Fruit fly (Drosophila melanogaster) whole organism, embryonic: Measurements from ENCODE around the gene vkg.

ENCODE experiments used
- CG11085 ChIP-seq: fragments of 200-800 bp; sonication (Bioruptor generic); IDR thresholded peaks from 2 replicates; pipeline ENCODE4 v1.3.6; 2022; ENCODE audit warnings: missing biosample characterization, missing genetic modification characterization
- CG11695 ChIP-seq: fragments of 200-800 bp; sonication (Bioruptor generic); IDR thresholded peaks from 3 replicates; pipeline ENCODE4 v1.3.6; 2022; ENCODE audit warnings: missing biosample characterization, missing genetic modification characterization
- CG12744 ChIP-seq: fragments of 200-800 bp; sonication (Bioruptor generic); optimal IDR thresholded peaks from 2 replicates; lab custom pipeline; 2016; ENCODE audit warnings: missing biosample characterization, missing genetic modification characterization
- CG14667 ChIP-seq: fragments of 200-800 bp; sonication (Bioruptor generic); IDR thresholded peaks from 2 replicates; pipeline ENCODE4 v1.3.6; 2022; ENCODE audit warnings: missing biosample characterization, missing genetic modification characterization
- CG1529 ChIP-seq: fragments of 200-800 bp; sonication (Bioruptor generic); optimal IDR thresholded peaks from 3 replicates; lab custom pipeline; 2018; ENCODE audit warnings: missing biosample characterization, missing genetic modification characterization
- CG15479 ChIP-seq: fragments of 200-800 bp; sonication (Bioruptor generic); optimal IDR thresholded peaks from 3 replicates; lab custom pipeline; 2019; ENCODE audit warnings: missing biosample characterization, mild to moderate bottlenecking, missing genetic modification characterization, moderate library complexity
- CG17385 ChIP-seq: fragments of 200-800 bp; sonication (Bioruptor generic); optimal IDR thresholded peaks from 3 replicates; lab custom pipeline; 2018; ENCODE audit warnings: missing biosample characterization, mild to moderate bottlenecking, missing genetic modification characterization
- CG3281 ChIP-seq: fragments of 200-800 bp; sonication (Bioruptor generic); optimal IDR thresholded peaks from 3 replicates; lab custom pipeline; 2017; ENCODE audit warnings: missing biosample characterization, mild to moderate bottlenecking, missing genetic modification characterization
- CG4360 ChIP-seq: fragments of 200-800 bp; sonication (Bioruptor generic); IDR thresholded peaks from 2 replicates; pipeline ENCODE4 v1.3.6; 2022; ENCODE audit warnings: missing biosample characterization, missing genetic modification characterization
- CG4404 ChIP-seq: fragments of 200-800 bp; sonication (Bioruptor generic); IDR thresholded peaks from 2 replicates; pipeline ENCODE4 v1.3.6; 2022; ENCODE audit warnings: missing biosample characterization, missing genetic modification characterization
- CG5180 ChIP-seq: fragments of 200-800 bp; sonication (Bioruptor generic); optimal IDR thresholded peaks from 3 replicates; lab custom pipeline; 2017; ENCODE audit warnings: missing biosample characterization, missing genetic modification characterization, mild to moderate bottlenecking, moderate library complexity, missing genetic modification reagents
- CG6791 ChIP-seq: fragments of 200-800 bp; sonication (Bioruptor generic); IDR thresholded peaks from 3 replicates; pipeline ENCODE4 v1.3.6; 2022; ENCODE audit warnings: missing biosample characterization, missing genetic modification characterization; ENCODE audit not compliant: partially characterized antibody
- CG7928 ChIP-seq: fragments of 200-800 bp; sonication (Bioruptor generic); optimal IDR thresholded peaks from 2 replicates; lab custom pipeline; 2017; ENCODE audit warnings: missing biosample characterization, mild to moderate bottlenecking, missing genetic modification characterization
- CG9609 ChIP-seq: fragments of 200-800 bp; sonication (Bioruptor generic); optimal IDR thresholded peaks from 3 replicates; lab custom pipeline; 2016; ENCODE audit warnings: missing biosample characterization, missing genetic modification characterization
- CkIIα-i1 ChIP-seq: fragments of 200-800 bp; sonication (Bioruptor generic); IDR thresholded peaks from 2 replicates; pipeline ENCODE4 v1.3.6; 2022; ENCODE audit warnings: missing biosample characterization, missing genetic modification characterization
- Drgx ChIP-seq: fragments of 200-800 bp; sonication (Bioruptor generic); IDR thresholded peaks from 2 replicates; pipeline ENCODE4 v1.3.6; 2022; ENCODE audit warnings: missing biosample characterization, missing genetic modification characterization
- E2f1 ChIP-seq: fragments of 200-800 bp; sonication (Bioruptor generic); IDR thresholded peaks from 2 replicates; pipeline ENCODE4 v1.3.6; 2022; ENCODE audit warnings: missing biosample characterization, missing genetic modification characterization
- Hr78 ChIP-seq, 2 experiments: fragments of 200-800 bp in 1 of 2; fragments of >200 bp in 1 of 2; sonication (Bioruptor generic) in 1 of 2; optimal IDR thresholded peaks; 2 replicates each; lab custom pipeline; 2017 to 2019; ENCODE audit warnings: missing biosample characterization in 2 of 2, missing genetic modification characterization in 2 of 2, mild to moderate bottlenecking in 1 of 2, moderate library complexity in 1 of 2
- Meics ChIP-seq: fragments of 200-800 bp; sonication (Bioruptor generic); optimal IDR thresholded peaks from 2 replicates; lab custom pipeline; 2017; ENCODE audit warnings: missing biosample characterization, mild to moderate bottlenecking, missing genetic modification characterization
- Pdp1 ChIP-seq, 2 experiments: fragments of 200-800 bp; sonication (Bioruptor generic); optimal IDR thresholded peaks; 3 replicates each; lab custom pipeline; 2016; ENCODE audit warnings: missing biosample characterization in 2 of 2, missing genetic modification characterization in 2 of 2, mild to moderate bottlenecking in 1 of 2, moderate library complexity in 1 of 2
- Sox100B ChIP-seq: fragments of 200-800 bp; sonication (Bioruptor generic); optimal IDR thresholded peaks from 3 replicates; lab custom pipeline; 2018; ENCODE audit warnings: missing biosample characterization, mild to moderate bottlenecking, missing genetic modification characterization
- Xrp1 ChIP-seq: fragments of 200-800 bp; sonication (Bioruptor generic); IDR thresholded peaks from 2 replicates; pipeline ENCODE4 v1.3.6; 2022; ENCODE audit warnings: missing biosample characterization, missing genetic modification characterization
- ab ChIP-seq: fragments of 200-800 bp; sonication (Bioruptor generic); optimal IDR thresholded peaks from 2 replicates; lab custom pipeline; 2016; ENCODE audit warnings: missing biosample characterization, missing genetic modification characterization
- bcd ChIP-seq: fragments of 200-800 bp; sonication (Bioruptor generic); optimal IDR thresholded peaks from 2 replicates; lab custom pipeline; 2017; ENCODE audit warnings: missing biosample characterization, mild to moderate bottlenecking, missing genetic modification characterization
- chinmo ChIP-seq: fragments of 200-800 bp; sonication (Bioruptor generic); IDR thresholded peaks from 4 replicates; pipeline ENCODE4 v1.3.6; 2022; ENCODE audit warnings: missing biosample characterization, missing genetic modification characterization; ENCODE audit not compliant: partially characterized antibody
- crp ChIP-seq, 2 experiments: fragments of 200-800 bp; sonication (Bioruptor generic); optimal IDR thresholded peaks; 2 replicates in 1 of 2; 3 replicates in 1 of 2; lab custom pipeline; 2017; ENCODE audit warnings: missing biosample characterization in 2 of 2, missing genetic modification characterization in 2 of 2, mild to moderate bottlenecking in 1 of 2, moderate library complexity in 1 of 2
- eyg ChIP-seq: fragments of 200-800 bp; sonication (Bioruptor generic); optimal IDR thresholded peaks from 3 replicates; lab custom pipeline; 2016; ENCODE audit warnings: missing biosample characterization, missing genetic modification characterization
- fd3F ChIP-seq: fragments of 200-800 bp; sonication (Bioruptor generic); optimal IDR thresholded peaks from 2 replicates; lab custom pipeline; 2018; ENCODE audit warnings: missing biosample characterization, mild to moderate bottlenecking, missing genetic modification characterization, moderate library complexity
- ftz-f1 ChIP-seq: fragments of 200-800 bp; sonication (Bioruptor generic); optimal IDR thresholded peaks from 2 replicates; lab custom pipeline; 2016; ENCODE audit warnings: missing biosample characterization, missing genetic modification characterization
- hbn ChIP-seq: fragments of 200-800 bp; sonication (Bioruptor generic); IDR thresholded peaks from 2 replicates; pipeline ENCODE4 v1.3.6; 2022; ENCODE audit warnings: missing biosample characterization, missing genetic modification characterization; ENCODE audit not compliant: partially characterized antibody
- ken ChIP-seq: fragments of 200-800 bp; sonication (Bioruptor generic); IDR thresholded peaks from 3 replicates; pipeline ENCODE4 v1.3.6; 2022; ENCODE audit warnings: missing biosample characterization, missing genetic modification characterization
- lilli ChIP-seq: fragments of 200-800 bp; sonication (Bioruptor generic); optimal IDR thresholded peaks from 3 replicates; lab custom pipeline; 2016; ENCODE audit warnings: missing biosample characterization, missing genetic modification characterization
- lmd ChIP-seq: fragments of 200-800 bp; sonication (Bioruptor generic); IDR thresholded peaks from 2 replicates; pipeline ENCODE4 v1.3.6; 2022; ENCODE audit warnings: missing biosample characterization, missing genetic modification characterization
- maf-S ChIP-seq: fragments of 200-800 bp; sonication (Bioruptor generic); optimal IDR thresholded peaks from 2 replicates; lab custom pipeline; 2016; ENCODE audit warnings: missing biosample characterization, missing genetic modification characterization
- nerfin-2 ChIP-seq: fragments of 200-800 bp; sonication (Bioruptor generic); IDR thresholded peaks from 2 replicates; pipeline ENCODE4 v1.3.6; 2022; ENCODE audit warnings: missing biosample characterization, missing genetic modification characterization; ENCODE audit not compliant: partially characterized antibody
- ro ChIP-seq: fragments of 200-800 bp; sonication (Bioruptor generic); IDR thresholded peaks from 2 replicates; pipeline ENCODE4 v1.3.6; 2022; ENCODE audit warnings: missing biosample characterization, missing genetic modification characterization
- row ChIP-seq: fragments of 200-800 bp; sonication (Bioruptor generic); IDR thresholded peaks from 3 replicates; pipeline ENCODE4 v1.3.6; 2022; ENCODE audit warnings: missing biosample characterization, missing genetic modification characterization
- salm ChIP-seq: fragments of 200-800 bp; sonication (Bioruptor generic); optimal IDR thresholded peaks from 2 replicates; lab custom pipeline; 2018; ENCODE audit warnings: missing biosample characterization, mild to moderate bottlenecking, missing genetic modification characterization
- sens ChIP-seq: fragments of 200-800 bp; sonication (Bioruptor generic); peaks from one replicate; lab custom pipeline; 2016; ENCODE audit warnings: missing biosample characterization, missing genetic modification characterization
- sr ChIP-seq: fragments of 200-800 bp; sonication (Bioruptor generic); IDR thresholded peaks from 3 replicates; pipeline ENCODE4 v1.3.6; 2022; ENCODE audit warnings: missing biosample characterization, missing genetic modification characterization
- ttk ChIP-seq: fragments of 200-800 bp; sonication (Bioruptor generic); IDR thresholded peaks from 2 replicates; pipeline ENCODE4 v2.1.2; 2022; ENCODE audit warnings: missing biosample characterization, missing genetic modification characterization
- vnd ChIP-seq: fragments of 200-800 bp; sonication (Bioruptor generic); IDR thresholded peaks from 3 replicates; pipeline ENCODE4 v1.3.6; 2022; ENCODE audit warnings: missing biosample characterization, missing genetic modification characterization; ENCODE audit not compliant: partially characterized antibody
- z ChIP-seq: fragments of 200-800 bp; sonication (Bioruptor generic); IDR thresholded peaks from 3 replicates; pipeline ENCODE4 v1.3.6; 2022; ENCODE audit warnings: missing biosample characterization, missing genetic modification characterization
- zen ChIP-seq: fragments of 200-800 bp; sonication (Bioruptor generic); optimal IDR thresholded peaks from 3 replicates; lab custom pipeline; 2018; ENCODE audit warnings: missing biosample characterization, mild to moderate bottlenecking, missing genetic modification characterization, moderate library complexity

The vkg gene

DNA sequence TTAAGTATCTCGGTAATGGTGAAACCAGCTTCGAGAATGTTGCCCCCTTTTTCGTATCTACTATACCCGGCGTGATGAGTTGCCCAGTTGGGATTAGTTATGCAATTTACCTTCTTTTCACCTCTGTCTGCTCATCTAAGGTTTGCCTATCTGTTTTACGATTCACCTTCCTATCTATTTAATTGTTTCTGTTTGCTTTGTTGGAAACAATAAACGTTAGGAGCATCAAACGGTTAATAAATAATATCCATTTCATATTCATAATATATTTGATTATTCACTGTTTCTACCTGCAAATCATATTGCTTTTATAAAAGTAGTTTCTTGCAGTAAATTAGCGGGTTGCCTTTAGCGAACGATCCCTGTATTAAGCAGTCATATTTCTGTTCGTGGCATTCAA lies 20.7 kb downstream of the vkg start (continued):
- peak in 1 of 2 experiments; percentile 43 for TF ChIP-seq Pdp1 (GFP tag; optimal IDR thresholded peaks at IDR 0.05; lab: Kevin White, UChicago)
- no peak for TF ChIP-seq CG5180 (GFP tag; lab: Kevin White, UChicago)
- peak; percentile 20 for TF ChIP-seq CG3281 (GFP tag; lab: Kevin White, UChicago)
- TF ChIP-seq eyg (GFP tag; lab: Kevin White, UChicago), result no peak
- peak; percentile 7 for TF ChIP-seq Meics
- TF ChIP-seq CG11695 (GFP tag; lab: Robert Waterston, UW), result 0 out of 3 replicates have a peak, but pooled peaks have one; percentile 18
- 0 out of 2 replicates have a peak, but pooled peaks have one; percentile 9 for TF ChIP-seq Drgx (GFP tag; lab: Robert Waterston, UW)

dm6 chr2L:5006323-5006722 lies 21.7 kb downstream of the vkg start:
- TF ChIP-seq CG14667 (GFP tag; lab: Robert Waterston, UW), result no peak
- TF ChIP-seq E2f1 (GFP tag; lab: Robert Waterston, UW), result no peak
- peak; percentile 24; the same call in 1 of the 3 replicates for TF ChIP-seq sr (GFP tag; lab: Robert Waterston, UW)
- no peak for TF ChIP-seq Xrp1 (GFP tag; lab: Robert Waterston, UW)
- no peak for TF ChIP-seq lmd (GFP tag; lab: Robert Waterston, UW)
- TF ChIP-seq sens, result peak; percentile 55
- TF ChIP-seq CG12744 (GFP tag; lab: Kevin White, UChicago), result no peak

DNA sequence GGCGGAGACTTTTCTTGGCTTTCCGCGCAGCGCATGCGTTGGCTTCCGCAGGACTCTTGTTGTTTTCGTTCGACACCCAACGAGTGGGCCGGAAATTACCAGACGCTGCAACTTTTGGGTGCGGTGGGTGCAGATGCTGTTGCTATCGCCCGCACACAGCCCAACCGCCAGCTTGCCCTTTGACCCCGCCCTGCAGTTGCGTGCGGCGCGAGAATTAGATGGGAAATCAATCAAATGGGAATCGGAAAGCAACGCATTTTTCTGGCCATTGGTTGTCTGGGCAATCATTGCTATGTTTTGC lies 22.6 kb downstream of the vkg start:
- 0 out of 3 replicates have a peak, but pooled peaks have one; percentile 26 for TF ChIP-seq CG6791 (GFP tag; lab: Robert Waterston, UW)
- no peak for TF ChIP-seq nerfin-2 (GFP tag; lab: Robert Waterston, UW)
- TF ChIP-seq ttk (GFP tag; lab: Robert Waterston, UW), result no peak
- TF ChIP-seq chinmo (GFP tag; lab: Robert Waterston, UW), result 0 out of 4 replicates have a peak, but pooled peaks have one; percentile 52
- 0 out of 3 replicates have a peak, but pooled peaks have one; percentile 24 for TF ChIP-seq z (GFP tag; lab: Robert Waterston, UW)
- peak in 1 of 2 experiments; percentile 89 for TF ChIP-seq Hr78 (GFP tag; optimal IDR thresholded peaks at IDR 0.05; lab: Kevin White, UChicago)

- TF ChIP-seq ken (GFP tag; lab: Robert Waterston, UW) (peak; percentile 95), CkIIα-i1 (peak; percentile 68; the same call in 1 of the 2 replicates), CG11085 (GFP tag; lab: Robert Waterston, UW) (peak; percentile 95), ftz-f1 (peak; percentile 79), CG1529 (GFP tag; lab: Kevin White, UChicago) (peak; percentile 86), ab (peak; percentile 85), zen (peak; percentile 88), CG15479 (GFP tag; lab: Kevin White, UChicago) (no peak), ro (GFP tag; lab: Robert Waterston, UW) (peak; percentile 88), lilli (GFP tag; lab: Kevin White, UChicago) (peak; percentile 97), crp (GFP tag; optimal IDR thresholded peaks at IDR 0.05; lab: Kevin White, UChicago) (peak in 1 of 2 experiments; percentile 48), row (GFP tag; lab: Robert Waterston, UW) (peak; percentile 98), vnd (no peak), CG4404 (GFP tag; lab: Robert Waterston, UW) (peak; percentile 93), salm (tag; lab: Kevin White, UChicago) (peak; percentile 84), fd3F (GFP tag; lab: Kevin White, UChicago) (peak; percentile 94), CG4360 (peak; percentile 63), CG7928 (GFP tag; lab: Kevin White, UChicago) (peak; percentile 80), hbn (GFP tag; lab: Robert Waterston, UW) (no peak), Sox100B (GFP tag; lab: Kevin White, UChicago) (peak; percentile 87), CG17385 (GFP tag; lab: Kevin White, UChicago) (peak; percentile 91), bcd (peak; percentile 94), CG9609 (peak; percentile 93), maf-S (GFP tag; lab: Kevin White, UChicago) (peak; percentile 93)
Measured at dm6 chr2L:5004677-5005463, 23.1 kb downstream of the vkg start.
